Worm (Caenorhabditis elegans) whole organism, young adult: ENCODE data around the gene irld-11.

Experiments
- B0019.2 ChIP-seq: fragments of 200-800 bp; sonication (Bioruptor generic); conservative IDR thresholded peaks from 2 replicates; pipeline ENCODE4 v1.3.6; 2022; ENCODE audit warnings: missing genetic modification reagents, missing genetic modification characterization, missing compliant biosample characterization
- C06A6.2 ChIP-seq: fragments of 200-800 bp; sonication (Bioruptor generic); conservative IDR thresholded peaks from 2 replicates; pipeline ENCODE4 v1.3.6; 2022; ENCODE audit warnings: missing genetic modification characterization, missing compliant biosample characterization
- F52B5.7 ChIP-seq: sonication (generic microtip); optimal IDR thresholded peaks from 2 replicates; lab custom pipeline; 2016; ENCODE audit warnings: mild to moderate bottlenecking, missing genetic modification characterization, missing compliant biosample characterization
- F57C9.4 ChIP-seq: sonication (generic microtip); optimal IDR thresholded peaks from 2 replicates; lab custom pipeline; 2017; ENCODE audit warnings: mild to moderate bottlenecking, missing genetic modification characterization, missing compliant biosample characterization
- T07F8.4 ChIP-seq: sonication (generic microtip); optimal IDR thresholded peaks from 2 replicates; lab custom pipeline; 2016; ENCODE audit warnings: mild to moderate bottlenecking, missing genetic modification characterization, moderate library complexity, missing compliant biosample characterization
- Y53G8AR.9 ChIP-seq: fragments of 200-800 bp; sonication (Bioruptor generic); conservative IDR thresholded peaks from 2 replicates; pipeline ENCODE4 v1.3.6; 2022; ENCODE audit warnings: missing genetic modification reagents, missing genetic modification characterization, missing compliant biosample characterization
- Y56A3A.18 ChIP-seq: fragments of 200-800 bp; sonication (Bioruptor generic); IDR thresholded peaks from 2 replicates; pipeline ENCODE4 v1.3.6; 2022; ENCODE audit warnings: missing genetic modification reagents, missing genetic modification characterization, missing compliant biosample characterization
- Y79H2A.3 ChIP-seq: fragments of 200-800 bp; sonication (Bioruptor generic); conservative IDR thresholded peaks from 2 replicates; pipeline ENCODE4 v1.3.6; 2022; ENCODE audit warnings: missing genetic modification reagents, missing genetic modification characterization, missing compliant biosample characterization
- Y95B8A.8 ChIP-seq: fragments of 200-800 bp; sonication (Bioruptor generic); IDR thresholded peaks from 2 replicates; pipeline ENCODE4 v1.3.6; 2022; ENCODE audit warnings: missing genetic modification reagents, missing genetic modification characterization, missing compliant biosample characterization
- ZK185.1 ChIP-seq: sonication (generic microtip); optimal IDR thresholded peaks from 2 replicates; lab custom pipeline; 2016; ENCODE audit warnings: mild to moderate bottlenecking, missing genetic modification characterization, missing compliant biosample characterization; ENCODE audit not compliant: poor library complexity, severe bottlenecking
- attf-3 ChIP-seq: fragments of 200-800 bp; sonication (Bioruptor generic); conservative IDR thresholded peaks from 2 replicates; pipeline ENCODE4 v1.3.6; 2022; ENCODE audit warnings: missing genetic modification reagents, missing genetic modification characterization, missing compliant biosample characterization
- die-1 ChIP-seq: sonication (generic microtip); optimal IDR thresholded peaks from 2 replicates; lab custom pipeline; 2016; ENCODE audit warnings: missing genotype, mild to moderate bottlenecking, missing genetic modification characterization, missing compliant biosample characterization
- efl-1 ChIP-seq: fragments of 150-350 bp; optimal IDR thresholded peaks from 2 replicates; lab custom pipeline; 2014; ENCODE audit warnings: missing biosample characterization, missing genetic modification reagents, missing genetic modification characterization
- egl-18 ChIP-seq: fragments of 200-800 bp; sonication (Bioruptor generic); IDR thresholded peaks from 2 replicates; pipeline ENCODE4 v1.3.6; 2022; ENCODE audit warnings: missing genetic modification reagents, missing genetic modification characterization, missing compliant biosample characterization
- egl-44 ChIP-seq: fragments of 200-800 bp; sonication (Bioruptor generic); IDR thresholded peaks from 2 replicates; pipeline ENCODE4 v1.3.6; 2022; ENCODE audit warnings: missing genetic modification reagents, missing genetic modification characterization, missing compliant biosample characterization
- gei-17 ChIP-seq: fragments of 200-800 bp; sonication (Bioruptor generic); optimal IDR thresholded peaks from 2 replicates; lab custom pipeline; 2018; ENCODE audit warnings: mild to moderate bottlenecking, missing genetic modification characterization, missing compliant biosample characterization
- hrde-1 ChIP-seq: sonication (generic microtip); optimal IDR thresholded peaks from 2 replicates; lab custom pipeline; 2016; ENCODE audit warnings: missing genetic modification characterization, mild to moderate bottlenecking, missing compliant biosample characterization, moderate library complexity, missing genotype, missing genetic modification reagents, borderline replicate concordance
- lin-40 ChIP-seq: sonication (generic microtip); optimal IDR thresholded peaks from 2 replicates; lab custom pipeline; 2016; ENCODE audit warnings: missing genetic modification characterization, mild to moderate bottlenecking, missing compliant biosample characterization, missing genotype, missing genetic modification reagents
- lir-1 ChIP-seq: fragments of 200-800 bp; sonication (Bioruptor generic); conservative IDR thresholded peaks from 2 replicates; pipeline ENCODE4 v1.3.6; 2022; ENCODE audit warnings: missing genetic modification reagents, missing genetic modification characterization, missing compliant biosample characterization
- madf-8 ChIP-seq: fragments of 200-800 bp; sonication (Bioruptor generic); conservative IDR thresholded peaks from 2 replicates; pipeline ENCODE4 v1.3.6; 2022; ENCODE audit warnings: missing genetic modification reagents, missing genetic modification characterization, missing compliant biosample characterization
- mxl-1 ChIP-seq: sonication (generic microtip); optimal IDR thresholded peaks from 2 replicates; lab custom pipeline; 2016; ENCODE audit warnings: missing genetic modification characterization, missing compliant biosample characterization
- nhr-27 ChIP-seq: fragments of 200-800 bp; sonication (Bioruptor generic); optimal IDR thresholded peaks from 2 replicates; lab custom pipeline; 2018; ENCODE audit warnings: mild to moderate bottlenecking, missing genetic modification characterization, moderate library complexity, missing compliant biosample characterization
- nhr-80 ChIP-seq: sonication (generic microtip); optimal IDR thresholded peaks from 2 replicates; lab custom pipeline; 2016; ENCODE audit warnings: missing genetic modification characterization, missing compliant biosample characterization
- rcor-1 ChIP-seq: fragments of 200-800 bp; sonication (Bioruptor generic); IDR thresholded peaks from 2 replicates; pipeline ENCODE4 v1.3.6; 2022; ENCODE audit warnings: missing genetic modification reagents, missing genetic modification characterization, missing compliant biosample characterization
- rpc-1 ChIP-seq, 2 experiments: fragments of 150-350 bp in 1 of 2; sonication (generic microtip) in 1 of 2; optimal IDR thresholded peaks; 2 replicates each; lab custom pipeline; 2014 to 2018; ENCODE audit warnings: missing biosample characterization in 1 of 2, missing genetic modification characterization in 1 of 2, missing genetic modification reagents in 1 of 2, missing genotype in 1 of 2
- tbp1 ChIP-seq: fragments of 200-800 bp; sonication (Bioruptor generic); optimal IDR thresholded peaks from 2 replicates; lab custom pipeline; 2018; ENCODE audit warnings: mild to moderate bottlenecking, missing genetic modification characterization, missing compliant biosample characterization
- zim-3 ChIP-seq: sonication (generic microtip); optimal IDR thresholded peaks from 2 replicates; lab custom pipeline; 2017; ENCODE audit warnings: mild to moderate bottlenecking, missing genetic modification characterization, moderate library complexity, missing compliant biosample characterization
- ztf-18 ChIP-seq: sonication (generic microtip); optimal IDR thresholded peaks from 2 replicates; lab custom pipeline; 2016; ENCODE audit warnings: missing genotype, mild to moderate bottlenecking, missing genetic modification characterization, missing compliant biosample characterization
- ztf-22 ChIP-seq: fragments of 200-800 bp; sonication (Bioruptor generic); optimal IDR thresholded peaks from 2 replicates; lab custom pipeline; 2018; ENCODE audit warnings: mild to moderate bottlenecking, missing genetic modification characterization, moderate library complexity, missing compliant biosample characterization
- ztf-3 ChIP-seq: fragments of 200-800 bp; sonication (Bioruptor generic); optimal IDR thresholded peaks from 2 replicates; lab custom pipeline; 2018; ENCODE audit warnings: mild to moderate bottlenecking, missing genetic modification characterization, missing compliant biosample characterization

The irld-11 gene

DNA sequence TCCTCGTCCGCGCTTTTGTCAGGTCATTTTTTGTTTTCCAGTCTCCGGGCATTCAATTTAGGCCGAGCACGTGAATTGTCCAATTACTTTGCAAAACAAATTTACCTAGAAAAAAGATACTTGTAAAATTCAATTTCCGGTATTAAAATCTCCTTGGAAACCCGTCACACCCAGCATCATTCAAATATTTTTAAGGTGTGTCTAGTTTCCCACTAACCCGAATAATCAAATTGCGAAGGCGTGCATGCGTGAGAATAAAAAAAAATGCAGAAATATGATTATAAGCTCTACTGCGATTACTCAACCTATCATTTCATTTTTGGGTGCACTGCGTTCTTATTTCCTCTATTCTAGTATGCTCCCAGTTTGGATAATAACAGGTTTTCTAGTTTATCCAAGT is at the start of gene irld-11:
irld-11 (plus strand) TSS at position 301 of the 400 bp plus-strand sequence.
- no peak for TF ChIP-seq die-1 (tag; lab: Kevin White, UChicago)
- TF ChIP-seq ztf-18 (tag; lab: Kevin White, UChicago): no peak
- no peak for TF ChIP-seq tbp1 (GFP tag; lab: Kevin White, UChicago)
- no peak for TF ChIP-seq lir-1 (GFP tag; lab: Robert Waterston, UW)
- TF ChIP-seq egl-44: no peak
- TF ChIP-seq, all 124 proteins: peak for 0

DNA sequence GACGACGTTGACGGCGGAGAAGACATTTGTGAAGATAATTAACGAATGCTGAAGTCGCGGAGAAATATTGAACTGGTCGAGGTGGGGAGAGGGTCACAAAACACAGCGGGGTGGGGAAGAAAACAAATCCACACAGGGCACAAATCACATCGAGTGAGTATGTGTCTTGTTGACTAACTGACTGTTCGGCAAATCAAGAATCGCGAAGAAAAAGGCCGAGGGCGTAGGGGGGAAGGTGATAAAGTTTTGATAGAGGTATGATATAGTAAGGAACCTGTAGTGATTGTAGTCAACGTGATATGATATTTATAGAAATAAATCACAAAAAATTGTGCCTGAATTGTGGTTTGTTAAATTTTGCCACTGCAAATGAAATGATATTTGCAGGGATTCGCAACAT is 47.2 kb upstream of the irld-11 start, which contains the start of gene nhr-178:
nhr-178 (minus strand) TSS at position 164 of the 400 bp plus-strand sequence.
- TF ChIP-seq F52B5.7 (no peak), nhr-80 (peak; percentile 84), lin-40 (tag; lab: Kevin White, UChicago) (peak; percentile 40)

DNA sequence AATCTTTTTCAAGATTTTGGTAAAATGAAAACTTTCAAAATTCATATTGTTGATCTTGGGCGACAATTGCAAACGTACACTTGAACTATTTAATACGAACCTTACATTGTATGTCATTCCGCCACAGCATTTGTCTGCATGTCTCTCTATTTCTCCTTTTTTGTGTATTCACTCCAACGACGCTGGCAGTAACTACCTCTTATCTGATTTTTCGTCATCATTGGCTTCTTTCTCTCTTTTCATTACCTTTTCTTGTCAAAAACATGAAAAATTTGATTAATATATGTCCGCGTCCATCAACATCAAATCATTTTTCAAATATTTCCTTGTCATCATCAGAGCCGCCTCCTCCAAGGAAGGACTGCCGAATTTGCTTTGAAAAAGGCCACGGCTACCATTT is 44.8 kb upstream of the irld-11 start, which contains the start of gene nhr-177:
nhr-177 (plus strand) TSS at position 167 of the 400 bp plus-strand sequence.
- TF ChIP-seq nhr-27 (tag; lab: Kevin White, UChicago): no peak
- TF ChIP-seq nhr-80: peak; percentile 69

DNA sequence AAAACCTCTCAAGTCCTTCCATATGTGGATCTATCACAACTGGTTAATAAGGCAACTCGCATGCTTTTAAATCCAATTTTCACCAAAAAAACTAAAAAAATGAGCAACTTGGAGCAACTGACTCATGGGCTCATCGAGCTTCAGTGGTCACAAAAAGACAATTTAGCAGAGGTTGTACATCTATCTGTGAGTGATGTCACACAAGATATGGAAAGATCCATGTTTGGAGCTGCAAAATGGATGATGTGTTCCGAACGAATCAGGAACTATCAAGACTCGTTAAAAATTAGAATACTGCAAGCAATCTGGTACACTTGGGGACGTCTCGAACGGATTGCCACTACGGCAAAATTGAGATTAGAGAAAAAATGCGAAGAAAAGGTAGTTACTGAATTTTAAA is 43.4 kb upstream of the irld-11 start:
- TF ChIP-seq rcor-1 (no peak), Y53G8AR.9 (GFP tag; lab: Robert Waterston, UW) (no peak), madf-8 (no peak), F57C9.4 (no peak), die-1 (tag; lab: Kevin White, UChicago) (no peak), ztf-22 (GFP tag; lab: Kevin White, UChicago) (no peak), Y95B8A.8 (no peak), ZK185.1 (tag; lab: Kevin White, UChicago) (no peak), mxl-1 (tag; lab: Kevin White, UChicago) (no peak), hrde-1 (tag; lab: Kevin White, UChicago) (no peak), Y79H2A.3 (GFP tag; lab: Robert Waterston, UW) (no peak), C06A6.2 (GFP tag; lab: Robert Waterston, UW) (no peak)

DNA sequence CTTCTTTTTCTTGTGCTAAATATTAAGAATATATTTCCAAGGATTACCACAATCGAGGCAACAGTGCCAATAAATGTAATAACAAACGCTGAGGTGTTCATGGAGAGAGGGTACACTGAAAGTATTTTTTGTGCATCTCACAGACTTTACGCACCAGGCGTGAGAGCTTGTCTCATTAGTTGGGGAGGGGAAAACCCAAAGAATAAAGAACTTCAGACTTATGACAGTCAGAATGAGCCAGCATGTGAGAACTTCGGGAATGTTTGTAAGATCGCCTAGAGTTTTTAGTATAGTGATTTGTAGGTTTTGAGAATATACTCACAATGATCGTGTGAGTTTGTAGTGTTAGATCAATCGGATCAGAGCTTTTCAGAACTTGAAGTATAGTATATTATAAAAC is 40.2 kb upstream of the irld-11 start, which contains the start of gene srbc-41:
srbc-41 (minus strand) TSS at position 101 of the 400 bp plus-strand sequence.
- TF ChIP-seq tbp1 (GFP tag; lab: Kevin White, UChicago) (no peak), nhr-27 (tag; lab: Kevin White, UChicago) (no peak), rpc-1 (optimal IDR thresholded peaks at IDR 0.05; lab: Kevin White, UChicago) (no peak), rpc-1 (tag; optimal IDR thresholded peaks at IDR 0.05; lab: Kevin White, UChicago) (no peak), Y56A3A.18 (GFP tag; lab: Robert Waterston, UW) (no peak), attf-3 (no peak), egl-18 (GFP tag; lab: Robert Waterston, UW) (no peak), ztf-3 (GFP tag; lab: Kevin White, UChicago) (no peak), gei-17 (GFP tag; lab: Kevin White, UChicago) (no peak)

DNA sequence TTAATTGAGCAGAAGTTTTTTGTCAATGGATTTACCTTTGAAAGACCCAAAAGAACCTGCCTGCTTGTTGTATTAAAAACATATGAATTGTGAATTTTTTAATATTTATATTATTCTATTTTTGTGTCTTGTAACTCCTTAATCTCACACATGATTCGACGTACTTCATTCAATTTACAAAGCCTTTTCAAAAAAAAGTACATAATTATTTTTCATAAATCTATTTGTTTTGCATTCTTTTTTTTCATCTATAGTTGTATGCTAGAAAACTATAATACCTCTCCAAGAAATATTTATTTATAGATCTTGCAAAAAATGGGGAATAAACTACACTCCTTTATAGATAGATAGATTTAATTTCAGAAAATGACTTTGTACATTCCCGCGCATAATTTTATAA is 36.2 kb upstream of the irld-11 start, which contains the start of gene nhr-179:
nhr-179 (minus strand) TSS at position 101 of the 400 bp plus-strand sequence.
- TF ChIP-seq zim-3 (tag; lab: Kevin White, UChicago) (no peak), efl-1 (GFP tag; lab: Kevin White, UChicago) (no peak), T07F8.4 (tag; lab: Kevin White, UChicago) (no peak), B0019.2 (GFP tag; lab: Robert Waterston, UW) (no peak)
- TF ChIP-seq, all 124 proteins: peak for 0
